Worm (Caenorhabditis elegans) whole organism, L2 larva: Measurements from ENCODE around the gene F20D6.10.
A peak's percentile ranks its signal among the peaks of the same experiment; 100 is the strongest.

ENCODE experiments used
- C34F6.9 ChIP-seq: fragments of 150-350 bp; optimal IDR thresholded peaks from 2 replicates; lab custom pipeline; 2014; ENCODE audit warnings: missing biosample characterization, missing genetic modification characterization
- R02D3.7 ChIP-seq: fragments of 150-350 bp; optimal IDR thresholded peaks from 2 replicates; lab custom pipeline; 2014; ENCODE audit warnings: missing biosample characterization, missing genetic modification characterization
- Y55F3AM.14 ChIP-seq: fragments of 200-800 bp; sonication (Bioruptor generic); optimal IDR thresholded peaks from 2 replicates; lab custom pipeline; 2018; ENCODE audit warnings: mild to moderate bottlenecking, missing genetic modification characterization, missing compliant biosample characterization
- ZK546.5 ChIP-seq: sonication (generic microtip); optimal IDR thresholded peaks from 2 replicates; lab custom pipeline; 2017; ENCODE audit warnings: missing biosample characterization, missing genetic modification characterization
- alr-1 ChIP-seq: fragments of 150-350 bp; optimal IDR thresholded peaks from 2 replicates; lab custom pipeline; 2014; ENCODE audit warnings: missing biosample characterization, missing genetic modification characterization
- ama-1 ChIP-seq: fragments of 150-350 bp; optimal IDR thresholded peaks from 2 replicates; lab custom pipeline; 2018; ENCODE audit warnings: inconsistent platforms
- ceh-16 ChIP-seq: fragments of 150-350 bp; optimal IDR thresholded peaks from 2 replicates; lab custom pipeline; 2014; ENCODE audit warnings: missing biosample characterization, missing genetic modification characterization
- ceh-82 ChIP-seq: fragments of 150-350 bp; optimal IDR thresholded peaks from 2 replicates; lab custom pipeline; 2014; ENCODE audit warnings: missing biosample characterization, missing genetic modification characterization
- crh-2 ChIP-seq: sonication (generic microtip); optimal IDR thresholded peaks from 2 replicates; lab custom pipeline; 2017; ENCODE audit warnings: missing biosample characterization, missing genetic modification characterization
- dmd-4 ChIP-seq: sonication (generic microtip); optimal IDR thresholded peaks from 2 replicates; lab custom pipeline; 2017; ENCODE audit warnings: missing biosample characterization, missing genetic modification characterization
- egl-27 ChIP-seq: sonication (generic microtip); optimal IDR thresholded peaks from 3 replicates; lab custom pipeline; 2017; ENCODE audit warnings: missing biosample characterization, missing genetic modification reagents, missing genetic modification characterization
- elt-3 ChIP-seq: sonication (generic microtip); optimal IDR thresholded peaks from 2 replicates; lab custom pipeline; 2017; ENCODE audit warnings: missing biosample characterization, missing genetic modification characterization
- fos-1 ChIP-seq: fragments of 150-350 bp; optimal IDR thresholded peaks from 2 replicates; lab custom pipeline; 2014; ENCODE audit warnings: missing biosample characterization, missing genetic modification characterization
- lin-13 ChIP-seq: fragments of 150-350 bp; optimal IDR thresholded peaks from 2 replicates; lab custom pipeline; 2014; ENCODE audit warnings: missing biosample characterization, missing genetic modification reagents, missing genetic modification characterization
- lin-39 ChIP-seq: fragments of 150-350 bp; optimal IDR thresholded peaks from 2 replicates; lab custom pipeline; 2014; ENCODE audit warnings: missing biosample characterization, missing genetic modification reagents, missing genetic modification characterization
- lsy-2 ChIP-seq, 2 experiments: fragments of 150-350 bp in 1 of 2; sonication (generic microtip) in 1 of 2; optimal IDR thresholded peaks; 2 replicates each; lab custom pipeline; 2014 to 2017; ENCODE audit warnings: missing biosample characterization in 2 of 2, missing genetic modification characterization in 2 of 2
- mab-5 ChIP-seq: fragments of 150-350 bp; optimal IDR thresholded peaks from 2 replicates; lab custom pipeline; 2014; ENCODE audit warnings: missing biosample characterization, missing genetic modification characterization
- mbf-1 ChIP-seq: sonication (generic microtip); optimal IDR thresholded peaks from 2 replicates; lab custom pipeline; 2017; ENCODE audit warnings: missing biosample characterization, missing genetic modification characterization
- mdl-1 ChIP-seq, 2 experiments: fragments of 150-350 bp in 1 of 2; sonication (generic microtip) in 1 of 2; optimal IDR thresholded peaks; 2 replicates each; lab custom pipeline; 2017; ENCODE audit warnings: missing biosample characterization in 2 of 2, missing genetic modification characterization in 2 of 2
- nhr-11 ChIP-seq: fragments of 150-350 bp; optimal IDR thresholded peaks from 2 replicates; lab custom pipeline; 2014; ENCODE audit warnings: missing biosample characterization, missing genetic modification characterization
- nhr-12 ChIP-seq: fragments of 150-350 bp; optimal IDR thresholded peaks from 2 replicates; lab custom pipeline; 2014; ENCODE audit warnings: missing biosample characterization, missing genetic modification characterization
- nhr-21 ChIP-seq: fragments of 150-350 bp; optimal IDR thresholded peaks from 2 replicates; lab custom pipeline; 2014; ENCODE audit warnings: missing biosample characterization, missing genetic modification characterization
- nhr-23 ChIP-seq: fragments of 150-350 bp; optimal IDR thresholded peaks from 2 replicates; lab custom pipeline; 2014; ENCODE audit warnings: missing biosample characterization, missing genetic modification reagents, missing genetic modification characterization
- nhr-6 ChIP-seq: fragments of 150-350 bp; optimal IDR thresholded peaks from 2 replicates; lab custom pipeline; 2014; ENCODE audit warnings: missing biosample characterization, missing genetic modification characterization
- peb-1 ChIP-seq: fragments of 150-350 bp; optimal IDR thresholded peaks from 2 replicates; lab custom pipeline; 2014; ENCODE audit warnings: missing biosample characterization, missing genetic modification characterization
- sem-4 ChIP-seq: fragments of 150-350 bp; optimal IDR thresholded peaks from 2 replicates; lab custom pipeline; 2014; ENCODE audit warnings: missing biosample characterization, missing genetic modification reagents, missing genetic modification characterization
- skn-1 ChIP-seq: sonication (generic microtip); optimal IDR thresholded peaks from 2 replicates; lab custom pipeline; 2017; ENCODE audit warnings: missing biosample characterization, missing genetic modification characterization
- sma-3 ChIP-seq: sonication (generic microtip); optimal IDR thresholded peaks from 2 replicates; lab custom pipeline; 2016; ENCODE audit warnings: missing genetic modification reagents, missing genetic modification characterization, missing compliant biosample characterization
- sma-9 ChIP-seq, 2 experiments: fragments of 150-350 bp in 1 of 2; sonication (generic microtip) in 1 of 2; optimal IDR thresholded peaks; 2 replicates each; lab custom pipeline; 2014 to 2016; ENCODE audit warnings: missing genetic modification characterization in 2 of 2, mild to moderate bottlenecking in 1 of 2, missing biosample characterization in 1 of 2, missing compliant biosample characterization in 1 of 2, missing genetic modification reagents in 1 of 2, moderate library complexity in 1 of 2
- unc-39 ChIP-seq: fragments of 150-350 bp; optimal IDR thresholded peaks from 2 replicates; lab custom pipeline; 2014; ENCODE audit warnings: missing biosample characterization, missing genetic modification characterization
- unc-55 ChIP-seq: fragments of 150-350 bp; sonication (generic microtip); optimal IDR thresholded peaks from 3 replicates; lab custom pipeline; 2014; ENCODE audit warnings: missing biosample characterization, missing genetic modification reagents, missing genetic modification characterization
- unc-62 ChIP-seq: fragments of 150-350 bp; optimal IDR thresholded peaks from 2 replicates; lab custom pipeline; 2014; ENCODE audit warnings: missing biosample characterization, missing genetic modification reagents, missing genetic modification characterization
- zag-1 ChIP-seq: fragments of 150-350 bp; optimal IDR thresholded peaks from 2 replicates; lab custom pipeline; 2014; ENCODE audit warnings: missing biosample characterization, missing genetic modification characterization
- ztf-1 ChIP-seq: fragments of 200-800 bp; sonication (Bioruptor generic); conservative IDR thresholded peaks from 2 replicates; pipeline ENCODE4 v1.3.6; 2022; ENCODE audit warnings: missing genetic modification characterization, missing compliant biosample characterization
- ztf-11 ChIP-seq: sonication (generic microtip); optimal IDR thresholded peaks from 2 replicates; lab custom pipeline; 2017; ENCODE audit warnings: missing biosample characterization, missing genetic modification characterization
- ztf-4 ChIP-seq: fragments of 150-350 bp; optimal IDR thresholded peaks from 2 replicates; lab custom pipeline; 2014; ENCODE audit warnings: missing biosample characterization, missing genetic modification characterization

The F20D6.10 gene

DNA sequence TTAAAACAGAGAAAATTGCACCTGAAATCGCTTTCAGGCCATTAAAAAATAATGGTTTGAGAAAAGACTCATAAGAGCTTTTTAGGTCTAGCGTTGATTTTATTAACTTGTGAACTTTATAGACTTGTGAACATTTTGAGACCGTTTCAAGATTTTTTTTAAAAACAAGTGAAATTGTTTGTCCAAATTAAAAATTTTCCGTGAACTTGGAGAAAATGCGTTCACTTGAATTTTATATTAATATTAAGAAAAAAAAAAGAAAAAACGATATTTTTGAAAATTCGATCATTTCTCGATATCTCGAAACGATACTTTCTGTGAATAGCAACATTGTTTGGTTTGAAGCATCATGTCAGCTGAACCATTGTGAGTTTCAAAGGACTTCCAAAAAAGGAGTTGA lies 5.3 kb downstream of the F20D6.10 start, which contains the start of gene F20D6.1:
Gene F20D6.1, plus strand, starts transcription at position 301 of the 400 bp plus-strand sequence.
- TF ChIP-seq mbf-1 (tag; lab: Kevin White, UChicago), result no peak
- no peak for TF ChIP-seq lin-13
- TF ChIP-seq nhr-11, result no peak
- no peak for TF ChIP-seq zag-1 (tag; lab: Kevin White, UChicago)
- TF ChIP-seq elt-3, result no peak
- TF ChIP-seq alr-1 (tag; lab: Kevin White, UChicago), result no peak
- TF ChIP-seq sma-3 (GFP tag; lab: Kevin White, UChicago), result no peak
- no peak for TF ChIP-seq Y55F3AM.14
- TF ChIP-seq unc-62 (GFP tag; lab: Kevin White, UChicago), result no peak

DNA sequence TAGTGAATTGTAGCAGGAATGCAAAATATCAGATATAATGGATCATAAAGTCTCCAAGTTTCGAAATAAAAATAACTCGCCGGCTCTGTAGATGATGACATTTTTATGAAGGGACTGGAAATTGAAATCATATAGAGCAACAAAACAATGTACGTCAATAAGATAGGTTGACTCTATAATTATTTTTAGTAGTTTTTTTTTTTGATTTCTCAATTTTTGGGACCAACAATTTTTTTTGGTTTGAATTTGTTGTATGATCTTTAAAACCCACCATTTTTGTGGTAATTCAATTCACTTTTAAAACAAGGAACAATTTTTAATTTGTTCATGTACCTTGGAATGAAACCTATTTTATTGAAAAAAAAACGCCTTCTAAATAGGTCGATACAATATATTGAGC lies 5.7 kb downstream of the F20D6.10 start, which contains the start of gene F20D6.12:
Gene F20D6.12, minus strand, starts transcription at position 101 of the 400 bp plus-strand sequence.
- TF ChIP-seq nhr-6 (tag; lab: Kevin White, UChicago), result no peak

DNA sequence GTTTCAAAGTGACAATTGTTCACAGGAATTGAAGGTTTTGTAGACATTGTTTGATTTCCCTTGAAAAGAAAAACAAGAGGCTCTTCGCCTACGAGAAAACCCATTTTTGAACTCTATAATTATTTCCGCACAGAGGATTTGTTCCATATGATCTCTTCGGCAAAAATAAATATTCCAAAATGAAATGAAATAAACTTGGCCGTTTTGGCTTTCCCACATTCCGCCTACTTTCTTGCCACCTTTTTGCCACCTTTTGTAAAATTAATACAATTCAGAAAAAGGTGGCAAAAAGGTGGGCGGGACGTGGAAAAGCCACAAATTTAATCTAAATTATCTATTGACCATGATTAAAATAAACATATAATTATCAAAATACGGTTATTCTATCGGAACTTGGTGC lies 7.3 kb downstream of the F20D6.10 start, which contains the start of gene F20D6.15:
Gene F20D6.15, minus strand, starts transcription at position 47 of the 400 bp plus-strand sequence.
- TF ChIP-seq ztf-4, result no peak
- no peak for TF ChIP-seq mdl-1 (tag; optimal IDR thresholded peaks at IDR 0.05; lab: Kevin White, UChicago)
- TF ChIP-seq elt-3, result no peak
- no peak for TF ChIP-seq ztf-11 (tag; lab: Kevin White, UChicago)
- TF ChIP-seq unc-39, result no peak
- TF ChIP-seq C34F6.9 (tag; lab: Kevin White, UChicago), result no peak
- no peak for TF ChIP-seq lin-39 (tag; lab: Kevin White, UChicago)
- TF ChIP-seq egl-27, result no peak
- no peak for TF ChIP-seq ceh-16
- TF ChIP-seq, all 48 proteins: peak for 0

DNA sequence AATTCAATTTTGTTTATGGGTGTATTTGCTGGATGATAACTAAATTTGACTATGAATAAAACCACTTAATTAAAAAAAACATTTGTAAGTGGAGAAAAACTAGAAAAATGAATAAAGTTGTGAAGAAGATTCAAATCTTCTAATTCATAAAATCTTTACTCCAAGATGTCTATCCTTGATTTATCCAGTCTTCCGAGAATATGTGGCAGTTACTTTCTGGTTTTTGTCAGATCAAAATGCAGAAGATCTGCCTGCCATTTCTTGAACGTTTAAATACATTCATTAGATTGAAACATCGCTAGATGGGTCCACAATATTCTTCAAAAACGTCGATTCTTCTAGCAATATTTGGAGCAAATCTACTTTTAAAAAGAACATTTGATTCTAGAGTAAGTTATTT lies 10.0 kb downstream of the F20D6.10 start, which contains the start of gene F20D6.2:
Gene F20D6.2, plus strand, starts transcription at position 301 of the 400 bp plus-strand sequence.
- TF ChIP-seq unc-55 (GFP tag; lab: Kevin White, UChicago) (no peak), nhr-12 (no peak), nhr-23 (no peak), dmd-4 (tag; lab: Kevin White, UChicago) (no peak), ztf-11 (tag; lab: Kevin White, UChicago) (no peak), ceh-16 (no peak), unc-39 (no peak), alr-1 (tag; lab: Kevin White, UChicago) (no peak), ceh-82 (tag; lab: Kevin White, UChicago) (no peak), sma-9 (GFP tag; optimal IDR thresholded peaks at IDR 0.05; lab: Kevin White, UChicago) (no peak), sma-9 (tag; optimal IDR thresholded peaks at IDR 0.05; lab: Kevin White, UChicago) (no peak), C34F6.9 (tag; lab: Kevin White, UChicago) (no peak), ZK546.5 (tag; lab: Kevin White, UChicago) (no peak), ztf-1 (no peak), ama-1 (lab: Kevin White, UChicago) (no peak), R02D3.7 (no peak), sem-4 (no peak), ztf-4 (no peak), mab-5 (tag; lab: Kevin White, UChicago) (no peak), peb-1 (no peak), lin-39 (tag; lab: Kevin White, UChicago) (no peak)

DNA sequence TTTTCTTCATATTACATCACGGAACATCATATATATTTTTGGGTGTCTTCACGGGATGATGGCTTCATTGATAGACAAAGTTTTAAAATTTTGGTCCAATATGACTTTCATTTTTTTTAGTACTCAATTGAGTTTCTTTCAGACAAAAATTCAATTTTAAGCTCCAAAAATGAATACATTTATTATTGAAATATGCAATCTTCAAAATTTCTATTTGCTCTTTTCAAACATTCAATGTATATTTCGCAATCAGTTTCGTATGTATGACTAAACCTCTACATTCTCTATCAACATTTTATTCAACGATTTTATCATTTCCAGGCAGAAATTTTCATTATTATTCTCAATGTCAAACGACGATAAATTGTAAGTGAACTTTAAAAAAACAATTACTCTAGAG lies 12.4 kb downstream of the F20D6.10 start, which contains the start of gene srp-8:
Gene srp-8, plus strand, starts transcription at position 301 of the 400 bp plus-strand sequence.
- TF ChIP-seq mbf-1 (tag; lab: Kevin White, UChicago) (no peak), unc-55 (GFP tag; lab: Kevin White, UChicago) (no peak), egl-27 (no peak), mdl-1 (tag; optimal IDR thresholded peaks at IDR 0.05; lab: Kevin White, UChicago) (no peak)

DNA sequence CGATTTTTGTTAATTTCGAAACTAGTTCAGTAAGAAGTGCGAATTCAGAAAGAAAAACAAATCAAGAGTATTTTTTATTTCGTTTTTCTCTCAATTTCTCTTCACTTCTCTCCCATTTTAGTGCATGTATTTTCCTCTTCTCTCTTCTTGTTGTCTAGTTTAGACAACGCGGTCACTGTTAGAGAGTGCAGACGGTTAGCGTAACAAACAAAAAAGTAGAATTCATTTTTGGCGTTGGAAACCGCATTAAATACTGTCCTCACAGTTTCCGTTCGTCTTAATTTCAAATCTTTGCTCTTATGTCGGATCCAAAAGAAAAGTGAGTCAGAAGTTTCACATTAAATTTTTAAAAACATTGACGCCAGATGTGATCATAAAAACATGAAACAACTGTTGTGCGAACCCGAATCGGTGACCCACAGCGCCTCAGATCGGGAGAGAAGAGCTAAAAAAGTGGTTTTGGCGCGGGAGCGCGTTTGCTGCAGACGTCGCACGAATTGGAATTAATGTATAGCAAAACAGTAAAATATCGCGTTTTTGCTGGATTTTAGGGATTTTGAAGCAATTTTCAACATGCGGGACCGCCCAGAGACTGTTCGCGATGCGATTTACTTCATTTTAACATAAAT lies 16.7 kb downstream of the F20D6.10 start, which contains the start of gene srp-7:
Gene srp-7, plus strand, starts transcription at position 213 of the 629 bp plus-strand sequence.
- TF ChIP-seq unc-55 (GFP tag; lab: Kevin White, UChicago) (peak; percentile 19), ama-1 (lab: Kevin White, UChicago) (peak; percentile 29), fos-1 (tag; lab: Kevin White, UChicago) (peak; percentile 21), lin-39 (tag; lab: Kevin White, UChicago) (no peak), nhr-21 (no peak), skn-1 (no peak), C34F6.9 (tag; lab: Kevin White, UChicago) (peak; percentile 51), sma-9 (GFP tag; optimal IDR thresholded peaks at IDR 0.05; lab: Kevin White, UChicago) (no peak), sma-9 (tag; optimal IDR thresholded peaks at IDR 0.05; lab: Kevin White, UChicago) (no peak), lsy-2 (tag; optimal IDR thresholded peaks at IDR 0.05; lab: Kevin White, UChicago) (no peak), crh-2 (tag; lab: Kevin White, UChicago) (peak; percentile 50), lin-13 (no peak)
